Fruit fly (Drosophila melanogaster): ENCODE results near the gene CG7251.
A peak's percentile ranks its signal among the peaks of the same experiment; 100 is the strongest.

CG7251 gene

DNA sequence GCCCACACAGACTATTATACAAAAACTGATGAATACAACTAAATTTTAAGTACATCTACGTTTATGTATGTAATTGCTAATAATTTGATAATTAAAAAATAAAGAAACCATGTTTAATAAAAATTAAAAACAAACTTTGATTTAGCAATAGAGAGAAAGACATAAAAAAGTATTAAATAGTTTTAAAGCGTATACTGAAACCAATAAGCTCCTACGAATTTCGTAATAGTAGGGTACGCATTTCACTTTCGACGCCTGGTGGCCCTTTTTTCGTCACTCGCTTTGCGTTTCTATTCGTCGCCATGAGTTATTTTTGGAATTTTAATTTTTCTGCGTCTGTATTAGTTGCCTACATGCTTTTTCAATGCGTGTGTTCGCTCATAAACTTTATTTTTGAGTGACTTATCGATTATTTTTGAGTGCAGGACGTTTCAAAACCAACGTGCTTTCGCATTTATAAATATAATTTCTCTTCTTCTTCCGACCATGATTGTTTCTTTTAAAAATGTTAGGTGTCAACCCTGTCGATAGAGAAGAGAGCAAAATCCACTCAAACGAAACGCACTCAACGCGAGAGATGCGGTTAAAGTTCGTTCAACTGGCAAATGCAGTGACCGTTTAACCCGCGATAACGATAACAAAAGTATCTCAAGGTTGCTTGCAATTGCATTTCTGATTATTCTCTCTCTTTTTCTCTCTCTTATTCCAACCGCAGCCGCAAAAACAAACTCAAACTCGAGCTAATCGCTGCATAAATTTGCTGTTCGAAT, 41.5 kb downstream of the CG7251 start, which contains the start of gene Oscillin (continued):
- peak; percentile 85 for TF ChIP-seq nerfin-1 (tag; optimal IDR thresholded peaks at IDR 0.05)
- TF ChIP-seq Asciz (GFP tag; optimal IDR thresholded peaks at IDR 0.05): peak; percentile 86
- peak; percentile 61 to 65 for TF ChIP-seq dpn (GFP tag; optimal IDR thresholded peaks at IDR 0.05)
- TF ChIP-seq Atf6 (GFP tag; IDR thresholded peaks at IDR 0.05): no peak
- TF ChIP-seq peb (GFP tag; IDR thresholded peaks at IDR 0.05): peak; percentile 60; the same call in 1 of the 2 replicates
- peak; percentile 54 to 55 for TF ChIP-seq Trl (optimal IDR thresholded peaks at IDR 0.05)
- peak; percentile 36 for TF ChIP-seq Trl (GFP tag; optimal IDR thresholded peaks at IDR 0.05)
- TF ChIP-seq CG11560 (tag; IDR thresholded peaks at IDR 0.05): no peak
- TF ChIP-seq CG6765 (GFP tag; optimal IDR thresholded peaks at IDR 0.05): peak; percentile 62
- no peak for TF ChIP-seq Dp (GFP tag; optimal IDR thresholded peaks at IDR 0.05)
- no peak for TF ChIP-seq HLH54F (GFP tag; optimal IDR thresholded peaks at IDR 0.05)
- no peak for TF ChIP-seq CG10321 (GFP tag; IDR thresholded peaks at IDR 0.05)
- 0 out of 2 replicates have a peak, but pooled peaks have one; percentile 28 for TF ChIP-seq CG5953 (GFP tag; IDR thresholded peaks at IDR 0.05)
- TF ChIP-seq ssp (GFP tag; IDR thresholded peaks at IDR 0.05): peak; percentile 73
- peak; percentile 52; the same call in 1 of the 2 replicates for TF ChIP-seq Rx (GFP tag; IDR thresholded peaks at IDR 0.05)
- TF ChIP-seq CG8765 (GFP tag; IDR thresholded peaks at IDR 0.05): no peak
- TF ChIP-seq Hr78 (GFP tag; optimal IDR thresholded peaks at IDR 0.05): peak in 1 of 2 experiments; percentile 96
- TF ChIP-seq row (GFP tag; IDR thresholded peaks at IDR 0.05): peak; percentile 44
- peak; percentile 51; the same call in 1 of the 3 replicates for TF ChIP-seq ci (GFP tag; IDR thresholded peaks at IDR 0.05)
- TF ChIP-seq cad (GFP tag; optimal IDR thresholded peaks at IDR 0.05): no peak
- no peak for TF ChIP-seq br (optimal IDR thresholded peaks at IDR 0.05)
- no peak for TF ChIP-seq CG4617 (GFP tag; optimal IDR thresholded peaks at IDR 0.05; ENCODE audit: borderline replicate concordance)
- TF ChIP-seq rib (GFP tag; IDR thresholded peaks at IDR 0.05): peak; percentile 45; the same call in 1 of the 2 replicates
- TF ChIP-seq CG13287 (GFP tag; IDR thresholded peaks at IDR 0.05; ENCODE audit: partially characterized antibody): peak; percentile 59
- no peak for TF ChIP-seq CG3995 (GFP tag; optimal IDR thresholded peaks at IDR 0.05)
- TF ChIP-seq CG13894 (tag; optimal IDR thresholded peaks at IDR 0.05): peak; percentile 71
- TF ChIP-seq Bteb2 (GFP tag; optimal IDR thresholded peaks at IDR 0.05): peak; percentile 79
- no peak for TF ChIP-seq Kr (GFP tag; optimal IDR thresholded peaks at IDR 0.05)
- peak; percentile 75 for TF ChIP-seq cg (GFP tag; optimal IDR thresholded peaks at IDR 0.05)
- no peak for TF ChIP-seq CG9876 (GFP tag; optimal IDR thresholded peaks at IDR 0.05)
- TF ChIP-seq CG2116 (GFP tag; optimal IDR thresholded peaks at IDR 0.05): peak; percentile 77
- TF ChIP-seq CG31365 (tag; optimal IDR thresholded peaks at IDR 0.05): no peak
- TF ChIP-seq crp (GFP tag; optimal IDR thresholded peaks at IDR 0.05): peak in 1 of 2 experiments; percentile 33
- peak; percentile 51; the same call in 2 of the 3 replicates for TF ChIP-seq vnd (GFP tag; IDR thresholded peaks at IDR 0.05; ENCODE audit: partially characterized antibody)
- peak; percentile 40 for TF ChIP-seq CG9437 (GFP tag; optimal IDR thresholded peaks at IDR 0.05)
- peak; percentile 80 for TF ChIP-seq CG1233 (GFP tag; optimal IDR thresholded peaks at IDR 0.05)
- TF ChIP-seq CG1529 (GFP tag; optimal IDR thresholded peaks at IDR 0.05): no peak
- TF ChIP-seq pnt (GFP tag; optimal IDR thresholded peaks at IDR 0.05): no peak
- no peak for TF ChIP-seq tio (GFP tag; optimal IDR thresholded peaks at IDR 0.05)
- no peak for TF ChIP-seq Dip2 (GFP tag; IDR thresholded peaks at IDR 0.05)
- TF ChIP-seq CG3726 (GFP tag; IDR thresholded peaks at IDR 0.05): no peak
- TF ChIP-seq odd (GFP tag; optimal IDR thresholded peaks at IDR 0.05): peak; percentile 76
- peak; percentile 14 for TF ChIP-seq gro (GFP tag; optimal IDR thresholded peaks at IDR 0.05)
- TF ChIP-seq lmd (GFP tag; IDR thresholded peaks at IDR 0.05): peak; percentile 82
- peak; percentile 77 for TF ChIP-seq Drgx (GFP tag; IDR thresholded peaks at IDR 0.05)
- peak; percentile 79 for TF ChIP-seq ase (GFP tag; IDR thresholded peaks at IDR 0.05)
- peak; percentile 71 for TF ChIP-seq sim (GFP tag; IDR thresholded peaks at IDR 0.05)
- peak; percentile 28 for TF ChIP-seq CG2202 (tag; optimal IDR thresholded peaks at IDR 0.05)
- peak; percentile 77 for TF ChIP-seq CG10209 (GFP tag; optimal IDR thresholded peaks at IDR 0.05)
- TF ChIP-seq CG34376 (GFP tag; optimal IDR thresholded peaks at IDR 0.05): peak; percentile 33
